Worm (Caenorhabditis elegans) whole organism, mixed stage, embryonic: ENCODE results near the gene D1054.3.

Experiments used
- M03D4.4 ChIP-seq: sonication (generic microtip); optimal IDR thresholded peaks from 2 replicates; lab custom pipeline; 2017; ENCODE audit warnings: mild to moderate bottlenecking, missing genetic modification characterization, missing compliant biosample characterization
- bed-3 ChIP-seq: fragments of 200-800 bp; sonication (Bioruptor generic); optimal IDR thresholded peaks from 3 replicates; lab custom pipeline; 2018; ENCODE audit warnings: mild to moderate bottlenecking, missing genetic modification characterization, moderate library complexity, missing compliant biosample characterization
- blmp-1 ChIP-seq: fragments of 150-350 bp; optimal IDR thresholded peaks from 2 replicates; lab custom pipeline; 2014; ENCODE audit warnings: missing biosample characterization, missing genetic modification characterization
- ceh-43 ChIP-seq: fragments of 200-800 bp; sonication (Bioruptor generic); optimal IDR thresholded peaks from 2 replicates; lab custom pipeline; 2018; ENCODE audit warnings: mild to moderate bottlenecking, missing genetic modification characterization, moderate library complexity, missing compliant biosample characterization
- ceh-83 ChIP-seq: fragments of 200-800 bp; sonication (Bioruptor generic); optimal IDR thresholded peaks from 2 replicates; lab custom pipeline; 2018; ENCODE audit warnings: mild to moderate bottlenecking, missing genetic modification characterization, missing compliant biosample characterization
- cnd-1 ChIP-seq: fragments of 200-800 bp; sonication (Bioruptor generic); optimal IDR thresholded peaks from 2 replicates; lab custom pipeline; 2018; ENCODE audit warnings: mild to moderate bottlenecking, missing genetic modification characterization, missing compliant biosample characterization
- drap-1 ChIP-seq: fragments of 200-800 bp; sonication (Bioruptor generic); optimal IDR thresholded peaks from 3 replicates; lab custom pipeline; 2018; ENCODE audit warnings: mild to moderate bottlenecking, missing genetic modification characterization, missing compliant biosample characterization
- elt-3 ChIP-seq: fragments of 150-350 bp; optimal IDR thresholded peaks from 2 replicates; lab custom pipeline; 2014; ENCODE audit warnings: missing biosample characterization, missing genetic modification characterization
- ham-2 ChIP-seq: fragments of 200-800 bp; sonication (Bioruptor generic); optimal IDR thresholded peaks from 2 replicates; lab custom pipeline; 2018; ENCODE audit warnings: mild to moderate bottlenecking, missing genetic modification characterization, missing compliant biosample characterization
- hlh-1 ChIP-seq: fragments of 150-350 bp; optimal IDR thresholded peaks from 2 replicates; lab custom pipeline; 2014; ENCODE audit warnings: missing biosample characterization, missing genetic modification reagents, missing genetic modification characterization
- lin-13 ChIP-seq: fragments of 150-350 bp; optimal IDR thresholded peaks from 2 replicates; lab custom pipeline; 2014; ENCODE audit warnings: missing biosample characterization, missing genetic modification characterization
- lin-32 ChIP-seq: fragments of 200-800 bp; sonication (Bioruptor generic); optimal IDR thresholded peaks from 2 replicates; lab custom pipeline; 2018; ENCODE audit warnings: mild to moderate bottlenecking, missing genetic modification characterization, missing compliant biosample characterization
- lsy-2 ChIP-seq: fragments of 150-350 bp; optimal IDR thresholded peaks from 2 replicates; lab custom pipeline; 2014; ENCODE audit warnings: missing biosample characterization, missing genetic modification characterization
- mab-5 ChIP-seq: fragments of 150-350 bp; optimal IDR thresholded peaks from 2 replicates; lab custom pipeline; 2014; ENCODE audit warnings: missing biosample characterization, missing genetic modification characterization
- mls-2 ChIP-seq: sonication (generic microtip); optimal IDR thresholded peaks from 2 replicates; lab custom pipeline; 2016; ENCODE audit warnings: mild to moderate bottlenecking, missing genetic modification characterization, moderate library complexity, missing compliant biosample characterization
- nhr-12 ChIP-seq: fragments of 150-350 bp; optimal IDR thresholded peaks from 2 replicates; lab custom pipeline; 2014; ENCODE audit warnings: missing biosample characterization, missing genetic modification characterization
- nhr-2 ChIP-seq: fragments of 150-350 bp; optimal IDR thresholded peaks from 2 replicates; lab custom pipeline; 2014; ENCODE audit warnings: missing biosample characterization, missing genetic modification characterization
- nhr-237 ChIP-seq: fragments of 150-350 bp; optimal IDR thresholded peaks from 2 replicates; lab custom pipeline; 2014; ENCODE audit warnings: missing biosample characterization, missing genetic modification characterization
- nhr-28 ChIP-seq: fragments of 150-350 bp; optimal IDR thresholded peaks from 2 replicates; lab custom pipeline; 2014; ENCODE audit warnings: missing biosample characterization, missing genetic modification characterization
- nhr-76 ChIP-seq: sonication (generic microtip); optimal IDR thresholded peaks from 2 replicates; lab custom pipeline; 2017; ENCODE audit warnings: missing biosample characterization, missing genetic modification characterization
- pha-4 ChIP-seq: fragments of 150-350 bp; optimal IDR thresholded peaks from 2 replicates; lab custom pipeline; 2018; ENCODE audit warnings: missing biosample characterization, missing genetic modification reagents, missing genetic modification characterization
- snpc-4 ChIP-seq: fragments of 150-350 bp; optimal IDR thresholded peaks from 2 replicates; lab custom pipeline; 2014; ENCODE audit warnings: missing biosample characterization, missing genetic modification characterization
- sptf-1 ChIP-seq: sonication (generic microtip); optimal IDR thresholded peaks from 2 replicates; lab custom pipeline; 2017; ENCODE audit warnings: mild to moderate bottlenecking, missing genetic modification characterization, moderate library complexity, missing compliant biosample characterization
- tbx-8 ChIP-seq: fragments of 200-800 bp; sonication (Bioruptor generic); optimal IDR thresholded peaks from 2 replicates; lab custom pipeline; 2018; ENCODE audit warnings: mild to moderate bottlenecking, missing genetic modification characterization, moderate library complexity, missing compliant biosample characterization
- unc-120 ChIP-seq: sonication (generic microtip); optimal IDR thresholded peaks from 2 replicates; lab custom pipeline; 2017; ENCODE audit warnings: missing genetic modification characterization, missing compliant biosample characterization; ENCODE audit not compliant: poor library complexity, severe bottlenecking
- unc-39 ChIP-seq: fragments of 150-350 bp; optimal IDR thresholded peaks from 2 replicates; lab custom pipeline; 2014; ENCODE audit warnings: missing biosample characterization, missing genetic modification characterization
- unc-62 ChIP-seq: fragments of 150-350 bp; optimal IDR thresholded peaks from 2 replicates; lab custom pipeline; 2014; ENCODE audit warnings: missing biosample characterization, missing genetic modification reagents, missing genetic modification characterization
- zip-8 ChIP-seq: fragments of 150-350 bp; optimal IDR thresholded peaks from 2 replicates; lab custom pipeline; 2014; ENCODE audit warnings: missing biosample characterization, missing genetic modification characterization
- ztf-11 ChIP-seq: fragments of 150-350 bp; optimal IDR thresholded peaks from 2 replicates; lab custom pipeline; 2014; ENCODE audit warnings: missing biosample characterization, missing genetic modification characterization

D1054.3 gene

ce11 chrV:10756698-10757097 is 14.6 kb upstream of the D1054.3 start, which contains the start of gene irld-6:
Gene irld-6 (minus strand): TSS chrV:10756798.
- TF ChIP-seq ceh-43 (GFP tag; lab: Kevin White, UChicago), result no peak
- TF ChIP-seq snpc-4 (tag; lab: Kevin White, UChicago), result no peak
- no peak for TF ChIP-seq unc-39 (tag; lab: Kevin White, UChicago)
- TF ChIP-seq ztf-11 (tag; lab: Kevin White, UChicago), result no peak
- no peak for TF ChIP-seq ham-2 (GFP tag; lab: Kevin White, UChicago)
- TF ChIP-seq nhr-237, result no peak
- no peak for TF ChIP-seq blmp-1 (tag; lab: Kevin White, UChicago)
- TF ChIP-seq lin-32 (GFP tag; lab: Kevin White, UChicago), result no peak
- TF ChIP-seq mab-5, result no peak
- no peak for TF ChIP-seq unc-62
- TF ChIP-seq bed-3 (GFP tag; lab: Kevin White, UChicago), result no peak
- TF ChIP-seq nhr-12 (tag; lab: Kevin White, UChicago), result no peak
- TF ChIP-seq, all 35 proteins: peak for 0

DNA sequence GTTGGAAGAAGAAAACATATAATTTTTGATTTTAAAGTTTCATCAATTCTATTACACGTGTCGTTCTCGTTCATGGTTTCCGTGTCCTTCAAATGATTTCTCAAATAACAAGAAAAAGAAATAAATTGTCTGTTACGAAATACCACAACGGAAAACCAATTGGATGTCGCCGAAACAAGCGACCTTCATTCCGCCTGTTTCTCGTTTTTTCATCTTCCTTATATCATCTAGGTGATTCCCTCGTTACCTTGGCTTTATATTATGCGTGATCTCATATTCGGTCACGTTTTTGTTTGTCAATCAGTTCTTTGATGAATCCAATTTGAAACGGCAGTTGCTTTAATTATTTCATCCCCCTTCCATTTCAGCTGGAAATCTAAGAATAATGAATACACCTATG is 14.1 kb upstream of the D1054.3 start:
- no peak for TF ChIP-seq nhr-28 (tag; lab: Kevin White, UChicago)
- TF ChIP-seq cnd-1 (tag; lab: Kevin White, UChicago), result no peak
- TF ChIP-seq lin-32 (GFP tag; lab: Kevin White, UChicago), result no peak
- TF ChIP-seq nhr-237, result no peak
- TF ChIP-seq bed-3 (GFP tag; lab: Kevin White, UChicago), result no peak
- TF ChIP-seq mls-2, result no peak
- no peak for TF ChIP-seq ceh-43 (GFP tag; lab: Kevin White, UChicago)
- no peak for TF ChIP-seq hlh-1 (tag; lab: Kevin White, UChicago)
- TF ChIP-seq, all 35 proteins: peak for 0

- no peak for TF ChIP-seq nhr-76
- TF ChIP-seq pha-4 (tag; lab: Kevin White, UChicago), result no peak
- no peak for TF ChIP-seq elt-3
- TF ChIP-seq unc-120, result no peak
- no peak for TF ChIP-seq mls-2
- no peak for TF ChIP-seq lin-32 (GFP tag; lab: Kevin White, UChicago)
- TF ChIP-seq nhr-2 (tag; lab: Kevin White, UChicago), result no peak
- TF ChIP-seq nhr-12 (tag; lab: Kevin White, UChicago), result no peak
- no peak for TF ChIP-seq blmp-1 (tag; lab: Kevin White, UChicago)
- TF ChIP-seq hlh-1 (tag; lab: Kevin White, UChicago), result no peak
- no peak for TF ChIP-seq ceh-83 (GFP tag; lab: Kevin White, UChicago)
Observed at ce11 chrV:10758658-10759057, 12.6 kb upstream of the D1054.3 start, which contains the start of gene F28H7.8. Gene F28H7.8 (plus strand): TSS chrV:10758958.

- TF ChIP-seq ceh-43 (GFP tag; lab: Kevin White, UChicago) (no peak), nhr-12 (tag; lab: Kevin White, UChicago) (no peak), mls-2 (no peak), mab-5 (no peak), lin-32 (GFP tag; lab: Kevin White, UChicago) (no peak), zip-8 (no peak), drap-1 (GFP tag; lab: Kevin White, UChicago) (no peak), sptf-1 (no peak), snpc-4 (tag; lab: Kevin White, UChicago) (no peak), tbx-8 (no peak), unc-120 (no peak), lin-13 (tag; lab: Kevin White, UChicago) (no peak), unc-62 (no peak), unc-39 (tag; lab: Kevin White, UChicago) (no peak), ham-2 (GFP tag; lab: Kevin White, UChicago) (no peak), ceh-83 (GFP tag; lab: Kevin White, UChicago) (no peak), blmp-1 (tag; lab: Kevin White, UChicago) (no peak), cnd-1 (tag; lab: Kevin White, UChicago) (no peak)
Observed at ce11 chrV:10760839-10761238, 10.4 kb upstream of the D1054.3 start.

- no peak for TF ChIP-seq snpc-4 (tag; lab: Kevin White, UChicago)
Observed at ce11 chrV:10762695-10763094, 8.6 kb upstream of the D1054.3 start, which contains the start of gene sre-6. Gene sre-6 (minus strand): TSS chrV:10762795.

- TF ChIP-seq ceh-83 (GFP tag; lab: Kevin White, UChicago) (no peak), pha-4 (tag; lab: Kevin White, UChicago) (no peak), nhr-28 (tag; lab: Kevin White, UChicago) (no peak), lsy-2 (tag; lab: Kevin White, UChicago) (no peak), nhr-237 (no peak), unc-120 (no peak), drap-1 (GFP tag; lab: Kevin White, UChicago) (no peak), unc-62 (no peak), nhr-12 (tag; lab: Kevin White, UChicago) (no peak), M03D4.4 (tag; lab: Kevin White, UChicago) (no peak), elt-3 (no peak), snpc-4 (tag; lab: Kevin White, UChicago) (no peak)
- TF ChIP-seq, all 35 proteins: peak for 0
Observed at ce11 chrV:10764066-10764465, 7.2 kb upstream of the D1054.3 start, which contains the start of gene ocr-1. Gene ocr-1 (plus strand): TSS chrV:10764366.
